Fruit fly (Drosophila melanogaster) whole organism, embryonic: ENCODE data around the gene CG15543.

Experiments
- Aef1 ChIP-seq: fragments of 200-800 bp; sonication (Bioruptor generic); IDR thresholded peaks from 3 replicates; pipeline ENCODE4 v1.3.6; 2022; ENCODE audit warnings: missing biosample characterization, missing genetic modification characterization
- C15 ChIP-seq: fragments of 200-800 bp; sonication (Bioruptor generic); IDR thresholded peaks from 3 replicates; pipeline ENCODE4 v1.3.6; 2022; ENCODE audit warnings: missing biosample characterization, missing genetic modification characterization
- CG10267 ChIP-seq: fragments of 200-800 bp; sonication (Bioruptor generic); optimal IDR thresholded peaks from 2 replicates; lab custom pipeline; 2018; ENCODE audit warnings: missing biosample characterization, mild to moderate bottlenecking, missing genetic modification characterization, moderate library complexity
- CG10462 ChIP-seq: fragments of 200-800 bp; sonication (Bioruptor generic); optimal IDR thresholded peaks from 2 replicates; lab custom pipeline; 2016; ENCODE audit warnings: missing biosample characterization, missing genetic modification characterization
- CG11695 ChIP-seq: fragments of 200-800 bp; sonication (Bioruptor generic); IDR thresholded peaks from 3 replicates; pipeline ENCODE4 v1.3.6; 2022; ENCODE audit warnings: missing biosample characterization, missing genetic modification characterization
- CG12299 ChIP-seq: fragments of 200-800 bp; sonication (Bioruptor generic); optimal IDR thresholded peaks from 2 replicates; lab custom pipeline; 2018; ENCODE audit warnings: missing biosample characterization, mild to moderate bottlenecking, missing genetic modification characterization
- CG12769 ChIP-seq: fragments of 200-800 bp; sonication (Bioruptor generic); optimal IDR thresholded peaks from 2 replicates; lab custom pipeline; 2019; ENCODE audit warnings: missing biosample characterization, mild to moderate bottlenecking, missing genetic modification characterization, moderate library complexity
- CG13894 ChIP-seq: fragments of 200-800 bp; sonication (Bioruptor generic); optimal IDR thresholded peaks from 3 replicates; lab custom pipeline; 2018; ENCODE audit warnings: missing biosample characterization, mild to moderate bottlenecking, missing genetic modification characterization, moderate library complexity
- CG15601 ChIP-seq: fragments of 200-800 bp; sonication (Bioruptor generic); optimal IDR thresholded peaks from 3 replicates; lab custom pipeline; 2019; ENCODE audit warnings: missing biosample characterization, mild to moderate bottlenecking, missing genetic modification characterization, moderate library complexity
- CG16815 ChIP-seq: fragments of 200-800 bp; sonication (Bioruptor generic); optimal IDR thresholded peaks from 3 replicates; lab custom pipeline; 2017; ENCODE audit warnings: missing biosample characterization, mild to moderate bottlenecking, missing genetic modification characterization
- CG17912 ChIP-seq: fragments of 200-800 bp; sonication (Bioruptor generic); optimal IDR thresholded peaks from 2 replicates; lab custom pipeline; 2018; ENCODE audit warnings: missing biosample characterization, mild to moderate bottlenecking, missing genetic modification characterization
- CG2120 ChIP-seq: fragments of 200-800 bp; sonication (Bioruptor generic); optimal IDR thresholded peaks from 3 replicates; lab custom pipeline; 2016; ENCODE audit warnings: missing biosample characterization, missing genetic modification characterization
- CG2875 ChIP-seq: fragments of 200-800 bp; sonication (Bioruptor generic); optimal IDR thresholded peaks from 2 replicates; lab custom pipeline; 2017; ENCODE audit warnings: missing biosample characterization, mild to moderate bottlenecking, missing genetic modification characterization, missing genetic modification reagents
- CG2889 ChIP-seq: fragments of 200-800 bp; sonication (Bioruptor generic); IDR thresholded peaks from 3 replicates; pipeline ENCODE4 v1.3.6; 2022; ENCODE audit warnings: missing biosample characterization, missing genetic modification characterization
- CG30431 ChIP-seq: fragments of 200-800 bp; sonication (Bioruptor generic); optimal IDR thresholded peaks from 2 replicates; lab custom pipeline; 2017; ENCODE audit warnings: missing biosample characterization, missing genetic modification characterization
- CG9876 ChIP-seq: fragments of 200-800 bp; sonication (Bioruptor generic); optimal IDR thresholded peaks from 2 replicates; lab custom pipeline; 2016; ENCODE audit warnings: missing biosample characterization, missing genetic modification characterization
- CTCF ChIP-seq: fragments of 200-800 bp; sonication (Bioruptor generic); optimal IDR thresholded peaks from 2 replicates; lab custom pipeline; 2017; ENCODE audit warnings: missing biosample characterization, mild to moderate bottlenecking, missing genetic modification characterization, moderate library complexity
- D ChIP-seq, 2 experiments: fragments of 200-800 bp in 1 of 2; fragments of >200 bp in 1 of 2; sonication (Bioruptor generic) in 1 of 2; optimal IDR thresholded peaks; 2 replicates in 1 of 2; 3 replicates in 1 of 2; lab custom pipeline; 2017; ENCODE audit warnings: mild to moderate bottlenecking in 1 of 2, missing biosample characterization in 1 of 2, missing genetic modification characterization in 1 of 2, missing genetic modification reagents in 1 of 2
- D19A ChIP-seq: fragments of 200-800 bp; optimal IDR thresholded peaks from 3 replicates; lab custom pipeline; 2019; ENCODE audit warnings: missing biosample characterization, mild to moderate bottlenecking, missing genetic modification characterization, moderate library complexity
- Dip2 ChIP-seq: fragments of 200-800 bp; sonication (Bioruptor generic); IDR thresholded peaks from 2 replicates; pipeline ENCODE4 v1.3.6; 2022; ENCODE audit warnings: missing biosample characterization, missing genetic modification characterization
- Elba2 ChIP-seq: fragments of 200-800 bp; sonication (Bioruptor generic); optimal IDR thresholded peaks from 3 replicates; lab custom pipeline; 2016; ENCODE audit warnings: missing biosample characterization, missing genetic modification characterization
- Ets65A ChIP-seq: fragments of 200-800 bp; sonication (Bioruptor generic); peaks from one replicate; lab custom pipeline; 2016; ENCODE audit warnings: missing biosample characterization, missing genetic modification characterization
- GATAe ChIP-seq: fragments of 200-800 bp; sonication (Bioruptor generic); conservative IDR thresholded peaks from 2 replicates; pipeline ENCODE4 v1.3.6; 2022; ENCODE audit warnings: missing biosample characterization, missing genetic modification characterization
- HLH3B ChIP-seq: fragments of 200-800 bp; sonication (Bioruptor generic); IDR thresholded peaks from 2 replicates; pipeline ENCODE4 v1.3.6; 2022; ENCODE audit warnings: missing biosample characterization, missing genetic modification characterization
- HLHmδ ChIP-seq: fragments of 200-800 bp; sonication (Bioruptor generic); optimal IDR thresholded peaks from 2 replicates; lab custom pipeline; 2018; ENCODE audit warnings: missing biosample characterization, mild to moderate bottlenecking, missing genetic modification characterization, moderate library complexity
- Hand ChIP-seq: fragments of 200-800 bp; sonication (Bioruptor generic); optimal IDR thresholded peaks from 2 replicates; lab custom pipeline; 2017; ENCODE audit warnings: mild to moderate bottlenecking, missing biosample characterization, missing genetic modification reagents, missing genetic modification characterization
- Hey ChIP-seq: fragments of 200-800 bp; sonication (Bioruptor generic); optimal IDR thresholded peaks from 3 replicates; lab custom pipeline; 2018; ENCODE audit warnings: missing biosample characterization, mild to moderate bottlenecking, missing genetic modification characterization
- HmgD ChIP-seq: fragments of 200-800 bp; sonication (Bioruptor generic); optimal IDR thresholded peaks from 3 replicates; lab custom pipeline; 2016; ENCODE audit warnings: missing biosample characterization, missing genetic modification characterization
- Myb ChIP-seq: fragments of 200-800 bp; sonication (Bioruptor generic); optimal IDR thresholded peaks from 2 replicates; lab custom pipeline; 2016; ENCODE audit warnings: missing biosample characterization, missing genetic modification characterization
- Sox100B ChIP-seq: fragments of 200-800 bp; sonication (Bioruptor generic); optimal IDR thresholded peaks from 3 replicates; lab custom pipeline; 2018; ENCODE audit warnings: missing biosample characterization, mild to moderate bottlenecking, missing genetic modification characterization
- Trl ChIP-seq, 3 experiments: fragments of >200 bp in 2 of 3; fragments of 200-800 bp in 1 of 3; sonication (Bioruptor generic) in 1 of 3; optimal IDR thresholded peaks; 2 replicates in 1 of 3; 3 replicates in 2 of 3; lab custom pipeline; 2016 to 2017; ENCODE audit warnings: missing biosample characterization in 1 of 3, missing genetic modification characterization in 1 of 3
- Xbp1 ChIP-seq: fragments of 200-800 bp; sonication (Bioruptor generic); optimal IDR thresholded peaks from 3 replicates; lab custom pipeline; 2016; ENCODE audit warnings: missing biosample characterization, mild to moderate bottlenecking, missing genetic modification characterization
- YL-1 ChIP-seq: fragments of 200-800 bp; sonication (Bioruptor generic); optimal IDR thresholded peaks from 3 replicates; lab custom pipeline; 2017; ENCODE audit warnings: missing biosample characterization, mild to moderate bottlenecking, missing genetic modification characterization
- ap ChIP-seq: fragments of 200-800 bp; sonication (Bioruptor generic); IDR thresholded peaks from 2 replicates; pipeline ENCODE4 v1.3.6; 2022; ENCODE audit warnings: missing biosample characterization, missing genetic modification characterization
- ato ChIP-seq: fragments of 200-800 bp; sonication (Bioruptor generic); IDR thresholded peaks from 2 replicates; pipeline ENCODE4 v1.3.6; 2022; ENCODE audit warnings: missing biosample characterization, missing genetic modification characterization; ENCODE audit not compliant: partially characterized antibody
- crp ChIP-seq, 2 experiments: fragments of 200-800 bp; sonication (Bioruptor generic); optimal IDR thresholded peaks; 2 replicates in 1 of 2; 3 replicates in 1 of 2; lab custom pipeline; 2017; ENCODE audit warnings: missing biosample characterization in 2 of 2, missing genetic modification characterization in 2 of 2, mild to moderate bottlenecking in 1 of 2, moderate library complexity in 1 of 2
- da ChIP-seq: fragments of 200-800 bp; sonication (Bioruptor generic); optimal IDR thresholded peaks from 2 replicates; lab custom pipeline; 2016; ENCODE audit warnings: missing biosample characterization, missing genetic modification characterization
- dan ChIP-seq: fragments of 200-800 bp; sonication (Bioruptor generic); IDR thresholded peaks from 2 replicates; pipeline ENCODE4 v1.3.6; 2022; ENCODE audit warnings: missing biosample characterization, missing genetic modification characterization
- dati ChIP-seq: fragments of 200-800 bp; sonication (Bioruptor generic); IDR thresholded peaks from 2 replicates; pipeline ENCODE4 v1.3.6; 2022; ENCODE audit warnings: missing biosample characterization, missing genetic modification characterization
- dm ChIP-seq: fragments of 200-800 bp; sonication (Bioruptor generic); optimal IDR thresholded peaks from 3 replicates; lab custom pipeline; 2016; ENCODE audit warnings: missing biosample characterization, missing genetic modification characterization
- exex ChIP-seq: fragments of 200-800 bp; sonication (Bioruptor generic); optimal IDR thresholded peaks from 4 replicates; lab custom pipeline; 2018; ENCODE audit warnings: missing biosample characterization, mild to moderate bottlenecking, missing genetic modification characterization, moderate library complexity
- h ChIP-seq: fragments of >200 bp; optimal IDR thresholded peaks from 2 replicates; lab custom pipeline; 2017
- mam ChIP-seq: fragments of 200-800 bp; sonication (Bioruptor generic); optimal IDR thresholded peaks from 3 replicates; lab custom pipeline; 2016; ENCODE audit warnings: missing biosample characterization, missing genetic modification characterization
- row ChIP-seq: fragments of 200-800 bp; sonication (Bioruptor generic); IDR thresholded peaks from 3 replicates; pipeline ENCODE4 v1.3.6; 2022; ENCODE audit warnings: missing biosample characterization, missing genetic modification characterization
- sd ChIP-seq: fragments of 200-800 bp; sonication (Bioruptor generic); optimal IDR thresholded peaks from 3 replicates; lab custom pipeline; 2018; ENCODE audit warnings: missing biosample characterization, mild to moderate bottlenecking, missing genetic modification characterization, moderate library complexity
- stc ChIP-seq: fragments of 200-800 bp; sonication (Bioruptor generic); IDR thresholded peaks from 2 replicates; pipeline ENCODE4 v1.3.6; 2022; ENCODE audit warnings: missing biosample characterization, missing genetic modification characterization
- tll ChIP-seq, 2 experiments: fragments of 200-800 bp in 1 of 2; fragments of >200 bp in 1 of 2; sonication (Bioruptor generic) in 1 of 2; optimal IDR thresholded peaks; 2 replicates each; lab custom pipeline; 2017 to 2019; ENCODE audit warnings: missing biosample characterization in 2 of 2, missing genetic modification characterization in 2 of 2, mild to moderate bottlenecking in 1 of 2, moderate library complexity in 1 of 2
- toy ChIP-seq: fragments of 200-800 bp; sonication (Bioruptor generic); IDR thresholded peaks from 2 replicates; pipeline ENCODE4 v1.3.6; 2022; ENCODE audit warnings: missing biosample characterization, missing genetic modification characterization
- trem ChIP-seq: fragments of 200-800 bp; optimal IDR thresholded peaks from 3 replicates; lab custom pipeline; 2019; ENCODE audit warnings: missing biosample characterization, mild to moderate bottlenecking, missing genetic modification characterization, moderate library complexity
- unpg ChIP-seq: fragments of 200-800 bp; sonication (Bioruptor generic); optimal IDR thresholded peaks from 3 replicates; lab custom pipeline; 2018; ENCODE audit warnings: missing biosample characterization, mild to moderate bottlenecking, missing genetic modification characterization, moderate library complexity

The CG15543 gene

dm6 chr3R:30781661-30782120 is 39.0 kb downstream of the CG15543 start (continued):
- TF ChIP-seq Myb (GFP tag; lab: Kevin White, UChicago) (peak; percentile 84), CG11695 (GFP tag; lab: Robert Waterston, UW) (peak; percentile 94), HLHmδ (peak; percentile 21), CG10267 (tag; lab: Kevin White, UChicago) (peak; percentile 87), CG10462 (GFP tag; lab: Kevin White, UChicago) (peak; percentile 87), Elba2 (GFP tag; lab: Kevin White, UChicago) (peak; percentile 84), D19A (peak; percentile 89), unpg (GFP tag; lab: Kevin White, UChicago) (peak; percentile 96), C15 (GFP tag; lab: Robert Waterston, UW) (peak; percentile 86; the same call in 2 of the 3 replicates), CG16815 (peak; percentile 95), CG12299 (tag; lab: Kevin White, UChicago) (peak; percentile 86), HmgD (peak; percentile 87), CG2120 (peak; percentile 95), tll (GFP tag; optimal IDR thresholded peaks at IDR 0.05; lab: Kevin White, UChicago) (peak; percentile 53 to 91), Sox100B (peak; percentile 85), sd (tag; lab: Kevin White, UChicago) (peak; percentile 49), dati (GFP tag; lab: Robert Waterston, UW) (peak; percentile 82), CG9876 (GFP tag; lab: Kevin White, UChicago) (peak; percentile 84), dan (GFP tag; lab: Robert Waterston, UW) (peak; percentile 94), trem (tag; lab: Kevin White, UChicago) (peak; percentile 90), CG2875 (GFP tag; lab: Kevin White, UChicago) (peak; percentile 71), Trl (optimal IDR thresholded peaks at IDR 0.05; lab: Kevin White, UChicago) (peak in 1 of 2 experiments; percentile 6), Trl (GFP tag; optimal IDR thresholded peaks at IDR 0.05; lab: Kevin White, UChicago) (peak; percentile 93), Dip2 (peak; percentile 47; the same call in 1 of the 2 replicates), CG2889 (peak; percentile 90), YL-1 (GFP tag; lab: Kevin White, UChicago) (peak; percentile 59), CG13894 (peak; percentile 81), Hey (tag; lab: Kevin White, UChicago) (peak; percentile 62), Hand (GFP tag; lab: Kevin White, UChicago) (peak; percentile 83), ato (GFP tag; lab: Robert Waterston, UW) (no peak), CG12769 (tag; lab: Kevin White, UChicago) (peak; percentile 92), toy (GFP tag; lab: Robert Waterston, UW) (peak; percentile 83), Xbp1 (peak; percentile 95), exex (tag; lab: Kevin White, UChicago) (peak; percentile 59), Ets65A (GFP tag; lab: Kevin White, UChicago) (peak; percentile 99), h (lab: Kevin White, UChicago) (no peak), D (optimal IDR thresholded peaks at IDR 0.05; lab: Kevin White, UChicago) (peak; percentile 37), D (GFP tag; optimal IDR thresholded peaks at IDR 0.05; lab: Kevin White, UChicago) (peak; percentile 91), da (GFP tag; lab: Kevin White, UChicago) (peak; percentile 84), CG15601 (tag; lab: Kevin White, UChicago) (peak; percentile 89), HLH3B (GFP tag; lab: Robert Waterston, UW) (peak; percentile 94), crp (GFP tag; optimal IDR thresholded peaks at IDR 0.05; lab: Kevin White, UChicago) (peak in 1 of 2 experiments; percentile 44), dm (GFP tag; lab: Kevin White, UChicago) (peak; percentile 88), CG17912 (no peak), mam (peak; percentile 94), stc (peak; percentile 90), GATAe (GFP tag; lab: Robert Waterston, UW) (peak; percentile 92), CTCF (GFP tag; lab: Kevin White, UChicago) (peak; percentile 34), CG30431 (GFP tag; lab: Kevin White, UChicago) (peak; percentile 92), Aef1 (peak; percentile 93), row (GFP tag; lab: Robert Waterston, UW) (peak; percentile 98), ap (peak; percentile 55)
